Worm (Caenorhabditis elegans) whole organism, L2 larva: ENCODE data around the gene prx-1.

Experiments
- C34F6.9 ChIP-seq: fragments of 150-350 bp; optimal IDR thresholded peaks from 2 replicates; lab custom pipeline; 2014; ENCODE audit warnings: missing biosample characterization, missing genetic modification characterization
- R02D3.7 ChIP-seq: fragments of 150-350 bp; optimal IDR thresholded peaks from 2 replicates; lab custom pipeline; 2014; ENCODE audit warnings: missing biosample characterization, missing genetic modification characterization
- Y55F3AM.14 ChIP-seq: fragments of 200-800 bp; sonication (Bioruptor generic); optimal IDR thresholded peaks from 2 replicates; lab custom pipeline; 2018; ENCODE audit warnings: mild to moderate bottlenecking, missing genetic modification characterization, missing compliant biosample characterization
- ZK546.5 ChIP-seq: sonication (generic microtip); optimal IDR thresholded peaks from 2 replicates; lab custom pipeline; 2017; ENCODE audit warnings: missing biosample characterization, missing genetic modification characterization
- alr-1 ChIP-seq: fragments of 150-350 bp; optimal IDR thresholded peaks from 2 replicates; lab custom pipeline; 2014; ENCODE audit warnings: missing biosample characterization, missing genetic modification characterization
- aly-2 ChIP-seq: fragments of 150-350 bp; optimal IDR thresholded peaks from 2 replicates; lab custom pipeline; 2014; ENCODE audit warnings: missing biosample characterization, missing genetic modification characterization
- ama-1 ChIP-seq: fragments of 150-350 bp; optimal IDR thresholded peaks from 2 replicates; lab custom pipeline; 2018; ENCODE audit warnings: inconsistent platforms
- blmp-1 ChIP-seq: sonication (generic microtip); optimal IDR thresholded peaks from 2 replicates; lab custom pipeline; 2017; ENCODE audit warnings: missing genetic modification characterization, mild to moderate bottlenecking, missing compliant biosample characterization, antibody characterized with exemption, moderate library complexity; ENCODE audit not compliant: insufficient read depth
- ceh-82 ChIP-seq: fragments of 150-350 bp; optimal IDR thresholded peaks from 2 replicates; lab custom pipeline; 2014; ENCODE audit warnings: missing biosample characterization, missing genetic modification characterization
- crh-2 ChIP-seq: sonication (generic microtip); optimal IDR thresholded peaks from 2 replicates; lab custom pipeline; 2017; ENCODE audit warnings: missing biosample characterization, missing genetic modification characterization
- elt-3 ChIP-seq: sonication (generic microtip); optimal IDR thresholded peaks from 2 replicates; lab custom pipeline; 2017; ENCODE audit warnings: missing biosample characterization, missing genetic modification characterization
- fos-1 ChIP-seq: fragments of 150-350 bp; optimal IDR thresholded peaks from 2 replicates; lab custom pipeline; 2014; ENCODE audit warnings: missing biosample characterization, missing genetic modification characterization
- gmeb-1 ChIP-seq: fragments of 150-350 bp; optimal IDR thresholded peaks from 2 replicates; lab custom pipeline; 2014; ENCODE audit warnings: missing biosample characterization, missing genetic modification characterization
- lin-13 ChIP-seq: fragments of 150-350 bp; optimal IDR thresholded peaks from 2 replicates; lab custom pipeline; 2014; ENCODE audit warnings: missing biosample characterization, missing genetic modification reagents, missing genetic modification characterization
- lin-39 ChIP-seq: fragments of 150-350 bp; optimal IDR thresholded peaks from 2 replicates; lab custom pipeline; 2014; ENCODE audit warnings: missing biosample characterization, missing genetic modification reagents, missing genetic modification characterization
- lsy-2 ChIP-seq, 2 experiments: fragments of 150-350 bp in 1 of 2; sonication (generic microtip) in 1 of 2; optimal IDR thresholded peaks; 2 replicates each; lab custom pipeline; 2014 to 2017; ENCODE audit warnings: missing biosample characterization in 2 of 2, missing genetic modification characterization in 2 of 2
- mab-5 ChIP-seq: fragments of 150-350 bp; optimal IDR thresholded peaks from 2 replicates; lab custom pipeline; 2014; ENCODE audit warnings: missing biosample characterization, missing genetic modification characterization
- mbf-1 ChIP-seq: sonication (generic microtip); optimal IDR thresholded peaks from 2 replicates; lab custom pipeline; 2017; ENCODE audit warnings: missing biosample characterization, missing genetic modification characterization
- nhr-10 ChIP-seq: sonication (generic microtip); optimal IDR thresholded peaks from 2 replicates; lab custom pipeline; 2017; ENCODE audit warnings: missing biosample characterization, missing genetic modification characterization
- nhr-12 ChIP-seq: fragments of 150-350 bp; optimal IDR thresholded peaks from 2 replicates; lab custom pipeline; 2014; ENCODE audit warnings: missing biosample characterization, missing genetic modification characterization
- nhr-129 ChIP-seq: fragments of 150-350 bp; optimal IDR thresholded peaks from 2 replicates; lab custom pipeline; 2014; ENCODE audit warnings: missing biosample characterization, missing genetic modification characterization
- nhr-25 ChIP-seq: fragments of 150-350 bp; sonication (generic microtip); optimal IDR thresholded peaks from 3 replicates; lab custom pipeline; 2014; ENCODE audit warnings: missing biosample characterization, missing genetic modification characterization
- peb-1 ChIP-seq: fragments of 150-350 bp; optimal IDR thresholded peaks from 2 replicates; lab custom pipeline; 2014; ENCODE audit warnings: missing biosample characterization, missing genetic modification characterization
- sem-4 ChIP-seq: fragments of 150-350 bp; optimal IDR thresholded peaks from 2 replicates; lab custom pipeline; 2014; ENCODE audit warnings: missing biosample characterization, missing genetic modification reagents, missing genetic modification characterization
- sma-3 ChIP-seq: sonication (generic microtip); optimal IDR thresholded peaks from 2 replicates; lab custom pipeline; 2016; ENCODE audit warnings: missing genetic modification reagents, missing genetic modification characterization, missing compliant biosample characterization
- sma-9 ChIP-seq, 2 experiments: fragments of 150-350 bp in 1 of 2; sonication (generic microtip) in 1 of 2; optimal IDR thresholded peaks; 2 replicates each; lab custom pipeline; 2014 to 2016; ENCODE audit warnings: missing genetic modification characterization in 2 of 2, mild to moderate bottlenecking in 1 of 2, missing biosample characterization in 1 of 2, missing compliant biosample characterization in 1 of 2, missing genetic modification reagents in 1 of 2, moderate library complexity in 1 of 2
- snpc-4 ChIP-seq: fragments of 150-350 bp; optimal IDR thresholded peaks from 2 replicates; lab custom pipeline; 2014; ENCODE audit warnings: missing biosample characterization, missing genetic modification characterization
- unc-39 ChIP-seq: fragments of 150-350 bp; optimal IDR thresholded peaks from 2 replicates; lab custom pipeline; 2014; ENCODE audit warnings: missing biosample characterization, missing genetic modification characterization
- unc-55 ChIP-seq: fragments of 150-350 bp; sonication (generic microtip); optimal IDR thresholded peaks from 3 replicates; lab custom pipeline; 2014; ENCODE audit warnings: missing biosample characterization, missing genetic modification reagents, missing genetic modification characterization
- zag-1 ChIP-seq: fragments of 150-350 bp; optimal IDR thresholded peaks from 2 replicates; lab custom pipeline; 2014; ENCODE audit warnings: missing biosample characterization, missing genetic modification characterization
- ztf-1 ChIP-seq: fragments of 200-800 bp; sonication (Bioruptor generic); conservative IDR thresholded peaks from 2 replicates; pipeline ENCODE4 v1.3.6; 2022; ENCODE audit warnings: missing genetic modification characterization, missing compliant biosample characterization
- ztf-11 ChIP-seq: sonication (generic microtip); optimal IDR thresholded peaks from 2 replicates; lab custom pipeline; 2017; ENCODE audit warnings: missing biosample characterization, missing genetic modification characterization
- ztf-4 ChIP-seq: fragments of 150-350 bp; optimal IDR thresholded peaks from 2 replicates; lab custom pipeline; 2014; ENCODE audit warnings: missing biosample characterization, missing genetic modification characterization

The prx-1 gene

DNA sequence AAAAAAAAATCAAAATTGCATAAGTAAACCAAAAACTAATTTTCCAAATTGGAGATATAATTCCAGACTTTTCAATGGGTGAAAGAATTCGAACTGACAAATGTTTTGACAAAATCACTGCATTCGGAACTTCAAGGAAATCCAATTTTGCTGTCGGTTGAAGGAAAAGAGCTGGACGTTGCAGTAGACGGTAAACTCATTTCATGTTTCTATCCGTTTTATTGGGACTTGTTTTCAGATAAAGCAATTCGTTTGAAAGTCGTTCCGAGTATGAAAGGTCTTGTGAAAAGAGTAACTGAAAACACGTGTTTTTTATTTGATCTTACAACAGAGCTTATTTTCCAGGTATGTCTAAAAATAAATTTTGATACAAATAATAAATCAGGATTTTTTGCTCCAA is 2.4 kb downstream of the prx-1 start:
- TF ChIP-seq crh-2 (tag; lab: Kevin White, UChicago) (no peak), ama-1 (lab: Kevin White, UChicago) (no peak), zag-1 (tag; lab: Kevin White, UChicago) (no peak), nhr-10 (no peak), nhr-12 (no peak), elt-3 (tag; lab: Kevin White, UChicago) (no peak), R02D3.7 (tag; lab: Kevin White, UChicago) (no peak), fos-1 (tag; lab: Kevin White, UChicago) (no peak), nhr-129 (no peak), ceh-82 (tag; lab: Kevin White, UChicago) (no peak), lin-13 (GFP tag; lab: Kevin White, UChicago) (no peak), sem-4 (tag; lab: Kevin White, UChicago) (no peak), gmeb-1 (no peak), mbf-1 (tag; lab: Kevin White, UChicago) (no peak), unc-55 (GFP tag; lab: Kevin White, UChicago) (no peak), ZK546.5 (tag; lab: Kevin White, UChicago) (no peak), blmp-1 (no peak)
- TF ChIP-seq, all 48 proteins: peak for 0

DNA sequence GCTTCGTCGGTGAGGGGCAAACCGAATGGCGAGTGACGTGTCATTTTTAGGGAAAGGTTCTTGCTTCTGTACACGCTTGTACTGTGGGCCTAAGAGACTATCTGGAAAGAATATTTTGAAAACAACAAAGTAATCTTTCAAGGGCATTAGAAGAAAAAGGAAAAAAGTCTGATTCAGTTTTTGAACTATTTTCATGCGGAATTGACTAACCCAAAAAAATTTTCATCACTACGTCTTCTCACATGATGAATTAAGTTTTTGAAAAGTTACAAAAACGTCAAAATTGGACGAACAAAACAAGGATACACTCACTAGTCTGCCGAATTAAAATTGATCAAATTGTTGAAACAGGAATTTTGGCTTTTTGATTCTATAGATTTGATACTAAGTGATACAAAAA is 6.6 kb downstream of the prx-1 start, which contains the start of gene C11H1.9:
C11H1.9 (minus strand) TSS at position 101 of the 400 bp plus-strand sequence.
- TF ChIP-seq sma-9 (GFP tag; optimal IDR thresholded peaks at IDR 0.05; lab: Kevin White, UChicago), result no peak
- no peak for TF ChIP-seq sma-9 (tag; optimal IDR thresholded peaks at IDR 0.05; lab: Kevin White, UChicago)
- no peak for TF ChIP-seq unc-55 (GFP tag; lab: Kevin White, UChicago)
- TF ChIP-seq mab-5 (tag; lab: Kevin White, UChicago), result no peak
- TF ChIP-seq crh-2 (tag; lab: Kevin White, UChicago), result no peak
- TF ChIP-seq aly-2, result no peak
- no peak for TF ChIP-seq ztf-1 (GFP tag; lab: Robert Waterston, UW)
- no peak for TF ChIP-seq lin-39 (tag; lab: Kevin White, UChicago)
- TF ChIP-seq blmp-1, result no peak
- no peak for TF ChIP-seq nhr-129
- no peak for TF ChIP-seq snpc-4 (tag; lab: Kevin White, UChicago)
- no peak for TF ChIP-seq unc-39 (tag; lab: Kevin White, UChicago)
- TF ChIP-seq, all 48 proteins: peak for 0

DNA sequence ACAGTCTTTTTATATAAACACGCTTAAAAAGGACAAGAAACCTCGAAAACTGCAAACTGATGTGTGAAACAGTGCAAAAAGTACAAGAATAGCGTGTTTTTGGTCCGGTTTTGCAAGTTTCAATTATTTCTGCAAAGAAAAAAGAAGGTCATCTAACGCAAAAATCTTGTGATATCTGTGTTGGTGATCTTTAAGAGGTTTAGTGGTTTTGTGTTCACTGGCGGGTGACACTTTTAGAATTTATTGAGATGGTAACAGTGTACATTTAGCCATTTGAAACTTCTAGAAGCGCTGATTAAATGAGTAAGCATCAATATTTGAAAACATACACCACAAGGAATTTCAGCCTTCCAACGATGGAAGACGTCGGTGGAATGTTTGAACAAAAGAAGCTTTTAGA is 9.1 kb downstream of the prx-1 start:
- TF ChIP-seq lsy-2 (tag; optimal IDR thresholded peaks at IDR 0.05; lab: Kevin White, UChicago) (no peak), nhr-12 (no peak), Y55F3AM.14 (GFP tag; lab: Kevin White, UChicago) (no peak), lin-13 (GFP tag; lab: Kevin White, UChicago) (no peak), lin-39 (tag; lab: Kevin White, UChicago) (no peak), nhr-25 (tag; lab: Kevin White, UChicago) (peak; percentile 40)

DNA sequence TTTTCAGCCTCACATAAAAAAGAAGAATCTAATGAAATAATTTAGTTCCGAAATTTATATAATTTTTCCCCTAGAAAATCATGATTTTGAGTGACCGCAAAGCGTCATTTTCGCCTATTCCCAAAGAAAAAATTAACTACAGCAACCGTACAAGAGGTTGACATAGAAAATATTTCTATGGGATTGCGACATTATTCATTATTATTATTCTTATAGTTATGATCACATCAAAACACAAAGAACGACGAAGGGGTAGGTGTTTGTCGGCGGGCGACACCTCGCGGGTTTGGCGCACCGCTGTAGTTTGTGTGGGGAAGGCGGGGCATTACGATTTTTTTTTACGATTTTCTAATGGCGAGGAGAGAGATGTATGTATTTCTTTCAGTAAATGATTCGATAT is 10.6 kb downstream of the prx-1 start:
- no peak for TF ChIP-seq R02D3.7 (tag; lab: Kevin White, UChicago)
- peak; percentile 83 for TF ChIP-seq snpc-4 (tag; lab: Kevin White, UChicago)
- no peak for TF ChIP-seq mab-5 (tag; lab: Kevin White, UChicago)
- TF ChIP-seq nhr-10, result no peak
- TF ChIP-seq nhr-25 (tag; lab: Kevin White, UChicago), result no peak
- no peak for TF ChIP-seq nhr-12
- no peak for TF ChIP-seq ztf-11 (tag; lab: Kevin White, UChicago)

DNA sequence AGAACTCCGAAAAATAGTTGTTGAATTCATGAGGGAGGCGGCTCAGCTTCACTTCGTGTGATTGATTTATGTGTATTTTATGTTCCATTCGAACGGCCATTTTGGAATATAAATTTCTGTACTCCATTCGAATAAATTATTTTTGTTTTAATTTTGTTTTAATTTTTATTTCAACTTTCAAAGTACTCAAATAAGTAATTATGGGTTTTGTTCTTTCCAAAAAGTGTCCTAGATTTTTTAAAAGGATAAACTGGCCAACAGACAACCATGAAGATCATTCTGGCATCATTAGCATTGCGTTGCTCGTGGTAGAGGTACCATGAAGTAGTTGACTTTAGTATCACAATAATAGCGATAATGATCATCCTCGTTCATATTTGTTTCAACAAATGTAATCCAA is 12.9 kb downstream of the prx-1 start:
- no peak for TF ChIP-seq crh-2 (tag; lab: Kevin White, UChicago)
- TF ChIP-seq sma-3 (GFP tag; lab: Kevin White, UChicago), result no peak
- TF ChIP-seq nhr-129, result no peak
- no peak for TF ChIP-seq lin-39 (tag; lab: Kevin White, UChicago)
- no peak for TF ChIP-seq ama-1 (lab: Kevin White, UChicago)
- TF ChIP-seq ztf-4 (tag; lab: Kevin White, UChicago), result no peak
- TF ChIP-seq peb-1, result no peak
- no peak for TF ChIP-seq C34F6.9 (tag; lab: Kevin White, UChicago)
- TF ChIP-seq aly-2, result no peak
- TF ChIP-seq, all 48 proteins: peak for 0

DNA sequence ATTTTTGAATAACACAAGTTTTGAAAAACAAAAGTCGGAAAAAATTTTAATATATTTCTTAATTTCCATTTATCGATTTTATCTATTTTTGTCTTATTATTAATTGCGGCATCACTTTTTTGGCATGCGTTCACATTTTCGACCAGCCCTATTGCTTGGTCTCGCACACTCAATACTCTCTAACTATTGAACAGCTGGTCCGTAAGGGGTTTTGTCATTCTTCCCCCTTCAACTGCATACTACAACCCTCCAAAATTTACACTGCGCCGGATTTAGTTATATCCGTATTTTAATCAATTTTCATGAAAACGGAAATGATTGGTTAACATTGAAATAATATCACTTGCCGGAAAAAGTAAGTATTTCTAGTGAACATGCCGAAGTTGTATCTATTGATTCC is 13.7 kb downstream of the prx-1 start, which contains the start of gene C11H1.7:
C11H1.7 (plus strand) TSS at position 12 of the 400 bp plus-strand sequence.
- TF ChIP-seq alr-1 (tag; lab: Kevin White, UChicago) (no peak), unc-55 (GFP tag; lab: Kevin White, UChicago) (peak; percentile 19)
